Worm (Caenorhabditis elegans) whole organism, young adult: ENCODE measurements around the gene F40G9.18.

Source experiments
- ama-1 ChIP-seq, 3 experiments: fragments of 150-350 bp in 1 of 3; sonication (generic microtip) in 2 of 3; optimal IDR thresholded peaks; 2 replicates each; lab custom pipeline; 2014 to 2018; ENCODE audit warnings: missing biosample characterization in 2 of 3, missing genetic modification characterization in 2 of 3, missing genetic modification reagents in 2 of 3
- aptf-2 ChIP-seq: fragments of 200-800 bp; sonication (Bioruptor generic); conservative IDR thresholded peaks from 2 replicates; pipeline ENCODE4 v1.3.6; 2022; ENCODE audit warnings: missing genetic modification reagents, missing genetic modification characterization, missing compliant biosample characterization
- atf-7 ChIP-seq: sonication (generic microtip); optimal IDR thresholded peaks from 2 replicates; lab custom pipeline; 2017; ENCODE audit warnings: mild to moderate bottlenecking, missing genetic modification characterization, missing compliant biosample characterization
- bed-2 ChIP-seq: fragments of 200-800 bp; sonication (Bioruptor generic); IDR thresholded peaks from 2 replicates; pipeline ENCODE4 v1.3.6; 2022; ENCODE audit warnings: missing genetic modification reagents, missing genetic modification characterization, missing compliant biosample characterization
- ccch-3 ChIP-seq: fragments of 200-800 bp; sonication (Bioruptor generic); optimal IDR thresholded peaks from 2 replicates; lab custom pipeline; 2018; ENCODE audit warnings: mild to moderate bottlenecking, missing genetic modification characterization, missing compliant biosample characterization
- die-1 ChIP-seq: sonication (generic microtip); optimal IDR thresholded peaks from 2 replicates; lab custom pipeline; 2016; ENCODE audit warnings: missing genotype, mild to moderate bottlenecking, missing genetic modification characterization, missing compliant biosample characterization
- dpl-1 ChIP-seq: fragments of 150-350 bp; optimal IDR thresholded peaks from 2 replicates; lab custom pipeline; 2014; ENCODE audit warnings: missing biosample characterization, missing genetic modification reagents, missing genetic modification characterization
- let-526 ChIP-seq: fragments of 200-800 bp; sonication (Bioruptor generic); IDR thresholded peaks from 2 replicates; pipeline ENCODE4 v1.3.6; 2022; ENCODE audit warnings: missing genetic modification reagents, missing genetic modification characterization, missing compliant biosample characterization
- pha-4 ChIP-seq: fragments of 150-350 bp; sonication (generic microtip); optimal IDR thresholded peaks from 2 replicates; lab custom pipeline; 2014; ENCODE audit warnings: missing biosample characterization, missing genetic modification reagents, missing genetic modification characterization
- snpc-3.4 ChIP-seq: sonication (generic microtip); optimal IDR thresholded peaks from 2 replicates; lab custom pipeline; 2017; ENCODE audit warnings: missing genetic modification characterization, mild to moderate bottlenecking, missing compliant biosample characterization, antibody characterized with exemption, moderate library complexity, missing genotype, missing genetic modification reagents
- snpc-4 ChIP-seq, 5 experiments: fragments of 150-350 bp in 1 of 5; sonication (generic microtip) in 4 of 5; optimal IDR thresholded peaks; 2 replicates each; lab custom pipeline; 2014 to 2018; ENCODE audit warnings: missing genetic modification characterization in 5 of 5, missing biosample characterization in 3 of 5, antibody characterized with exemption in 2 of 5, mild to moderate bottlenecking in 2 of 5, missing compliant biosample characterization in 2 of 5, missing genotype in 2 of 5, moderate library complexity in 2 of 5, missing genetic modification reagents in 1 of 5
- tlf-1 ChIP-seq: fragments of 200-800 bp; sonication (Bioruptor generic); optimal IDR thresholded peaks from 2 replicates; lab custom pipeline; 2018; ENCODE audit warnings: mild to moderate bottlenecking, missing genetic modification characterization, missing compliant biosample characterization
- ztf-18 ChIP-seq: sonication (generic microtip); optimal IDR thresholded peaks from 2 replicates; lab custom pipeline; 2016; ENCODE audit warnings: missing genotype, mild to moderate bottlenecking, missing genetic modification characterization, missing compliant biosample characterization
- ztf-6 ChIP-seq: fragments of 200-800 bp; sonication (Bioruptor generic); IDR thresholded peaks from 2 replicates; pipeline ENCODE4 v1.3.6; 2022; ENCODE audit warnings: missing genetic modification reagents, missing genetic modification characterization, missing compliant biosample characterization

- no peak for TF ChIP-seq snpc-3.4
- TF ChIP-seq snpc-4 (GFP tag; optimal IDR thresholded peaks at IDR 0.05; lab: Kevin White, UChicago), result no peak
- no peak for TF ChIP-seq snpc-4 (tag; optimal IDR thresholded peaks at IDR 0.05; lab: Kevin White, UChicago)
- no peak for TF ChIP-seq tlf-1 (GFP tag; lab: Kevin White, UChicago)
- no peak for TF ChIP-seq dpl-1 (GFP tag; lab: Kevin White, UChicago)
- no peak for TF ChIP-seq atf-7
- no peak for TF ChIP-seq let-526 (GFP tag; lab: Robert Waterston, UW)
- TF ChIP-seq pha-4 (tag; lab: Kevin White, UChicago), result no peak
- TF ChIP-seq bed-2 (GFP tag; lab: Robert Waterston, UW), result no peak
- TF ChIP-seq ccch-3 (GFP tag; lab: Kevin White, UChicago), result no peak
- no peak for TF ChIP-seq ama-1 (optimal IDR thresholded peaks at IDR 0.05; lab: Kevin White, UChicago)
- no peak for TF ChIP-seq ama-1 (GFP tag; optimal IDR thresholded peaks at IDR 0.05; lab: Kevin White, UChicago)
- no peak for TF ChIP-seq ztf-18 (tag; lab: Kevin White, UChicago)
- no peak for TF ChIP-seq die-1 (tag; lab: Kevin White, UChicago)
- TF ChIP-seq ztf-6, result no peak
- TF ChIP-seq aptf-2 (GFP tag; lab: Robert Waterston, UW), result no peak
Measured at ce11 chrIII:131627-132026, 37.8 kb downstream of the F40G9.18 start.
